Worm (Caenorhabditis elegans) whole organism, L4 larva: ENCODE measurements around the gene pax-1.

Experiments
- D1046.2 ChIP-seq: fragments of 200-800 bp; sonication (Bioruptor generic); IDR thresholded peaks from 2 replicates; pipeline ENCODE4 v1.3.6; 2022; ENCODE audit warnings: missing genetic modification characterization, missing compliant biosample characterization
- F10B5.3 ChIP-seq: sonication (generic microtip); optimal IDR thresholded peaks from 2 replicates; lab custom pipeline; 2016; ENCODE audit warnings: mild to moderate bottlenecking, missing genetic modification characterization, missing compliant biosample characterization
- F26F4.8 ChIP-seq: fragments of 200-800 bp; sonication (Bioruptor generic); conservative IDR thresholded peaks from 2 replicates; pipeline ENCODE4 v1.3.6; 2022; ENCODE audit warnings: missing genetic modification characterization, missing compliant biosample characterization
- F44E2.7 ChIP-seq: fragments of 200-800 bp; sonication (Bioruptor generic); IDR thresholded peaks from 2 replicates; pipeline ENCODE4 v2.1.2; 2022; ENCODE audit warnings: missing genetic modification characterization, missing compliant biosample characterization
- aha-1 ChIP-seq: fragments of 150-350 bp; peaks from one replicate; lab custom pipeline; 2014; ENCODE audit warnings: missing biosample characterization, missing genetic modification characterization
- arid-1 ChIP-seq: fragments of 200-800 bp; sonication (Bioruptor generic); conservative IDR thresholded peaks from 2 replicates; pipeline ENCODE4 v1.3.6; 2022; ENCODE audit warnings: missing genetic modification reagents, missing genetic modification characterization, missing compliant biosample characterization
- ctbp-1 ChIP-seq: fragments of 200-800 bp; sonication (Bioruptor generic); IDR thresholded peaks from 2 replicates; pipeline ENCODE4 v1.3.6; 2022; ENCODE audit warnings: missing genetic modification reagents, missing genetic modification characterization, missing compliant biosample characterization
- daf-16 ChIP-seq, 3 experiments: sonication (generic microtip); optimal IDR thresholded peaks; 2 replicates each; lab custom pipeline; 2016 to 2017; ENCODE audit warnings: missing genetic modification characterization in 3 of 3, missing genetic modification reagents in 3 of 3, mild to moderate bottlenecking in 2 of 3, missing compliant biosample characterization in 2 of 3, missing biosample characterization in 1 of 3, moderate library complexity in 1 of 3
- dmd-6 ChIP-seq: fragments of 200-800 bp; sonication (Bioruptor generic); IDR thresholded peaks from 2 replicates; pipeline ENCODE4 v1.3.6; 2022; ENCODE audit warnings: missing genetic modification reagents, missing genetic modification characterization, missing compliant biosample characterization
- dve-1 ChIP-seq: sonication (generic microtip); optimal IDR thresholded peaks from 2 replicates; lab custom pipeline; 2017; ENCODE audit warnings: antibody characterized with exemption, mild to moderate bottlenecking, missing genetic modification characterization, missing compliant biosample characterization; ENCODE audit not compliant: insufficient read depth
- egl-27 ChIP-seq: sonication (generic microtip); optimal IDR thresholded peaks from 3 replicates; lab custom pipeline; 2017; ENCODE audit warnings: missing biosample characterization, missing genetic modification reagents, missing genetic modification characterization
- hlh-30 ChIP-seq: sonication (generic microtip); optimal IDR thresholded peaks from 2 replicates; lab custom pipeline; 2017; ENCODE audit warnings: antibody characterized with exemption, mild to moderate bottlenecking, missing genetic modification characterization, missing compliant biosample characterization; ENCODE audit not compliant: insufficient read depth
- lin-38 ChIP-seq: fragments of 200-800 bp; sonication (Bioruptor generic); IDR thresholded peaks from 2 replicates; pipeline ENCODE4 v1.3.6; 2022; ENCODE audit warnings: missing genetic modification reagents, missing genetic modification characterization, missing compliant biosample characterization
- lsy-2 ChIP-seq, 2 experiments: fragments of 150-350 bp in 1 of 2; sonication (generic microtip) in 1 of 2; optimal IDR thresholded peaks; 2 replicates each; lab custom pipeline; 2014 to 2017; ENCODE audit warnings: missing biosample characterization in 2 of 2, missing genetic modification characterization in 2 of 2
- nhr-237 ChIP-seq: sonication (generic microtip); optimal IDR thresholded peaks from 2 replicates; lab custom pipeline; 2017; ENCODE audit warnings: missing biosample characterization, missing genetic modification characterization
- nhr-25 ChIP-seq: sonication (generic microtip); optimal IDR thresholded peaks from 2 replicates; lab custom pipeline; 2017; ENCODE audit warnings: missing genetic modification characterization, mild to moderate bottlenecking, missing compliant biosample characterization, antibody characterized with exemption, moderate library complexity, borderline replicate concordance; ENCODE audit not compliant: insufficient read depth
- nhr-28 ChIP-seq: fragments of 150-350 bp; optimal IDR thresholded peaks from 2 replicates; lab custom pipeline; 2014; ENCODE audit warnings: missing biosample characterization, missing genetic modification characterization
- nhr-77 ChIP-seq: fragments of 150-350 bp; optimal IDR thresholded peaks from 2 replicates; lab custom pipeline; 2014; ENCODE audit warnings: missing biosample characterization, missing genetic modification characterization
- php-3 ChIP-seq: fragments of 200-800 bp; sonication (Bioruptor generic); IDR thresholded peaks from 2 replicates; pipeline ENCODE4 v1.3.6; 2022; ENCODE audit warnings: missing genetic modification reagents, missing genetic modification characterization, missing compliant biosample characterization
- sdz-12 ChIP-seq: fragments of 200-800 bp; sonication (Bioruptor generic); optimal IDR thresholded peaks from 2 replicates; lab custom pipeline; 2018; ENCODE audit warnings: mild to moderate bottlenecking, missing genetic modification characterization, missing compliant biosample characterization
- set-16 ChIP-seq: fragments of 200-800 bp; sonication (Bioruptor generic); IDR thresholded peaks from 2 replicates; pipeline ENCODE4 v1.3.6; 2022; ENCODE audit warnings: missing genetic modification reagents, missing genetic modification characterization, missing compliant biosample characterization
- snpc-1.2 ChIP-seq: fragments of 200-800 bp; sonication (Bioruptor generic); IDR thresholded peaks from 2 replicates; pipeline ENCODE4 v1.3.6; 2022; ENCODE audit warnings: missing genetic modification reagents, missing genetic modification characterization, missing compliant biosample characterization
- spr-1 ChIP-seq: sonication (generic microtip); optimal IDR thresholded peaks from 2 replicates; lab custom pipeline; 2016; ENCODE audit warnings: mild to moderate bottlenecking, missing genetic modification characterization, missing compliant biosample characterization
- tag-97 ChIP-seq: fragments of 200-800 bp; sonication (Bioruptor generic); IDR thresholded peaks from 2 replicates; pipeline ENCODE4 v1.3.6; 2022; ENCODE audit warnings: missing genetic modification characterization, missing compliant biosample characterization
- tra-1 ChIP-seq: fragments of 200-800 bp; sonication (Bioruptor generic); IDR thresholded peaks from 2 replicates; pipeline ENCODE4 v1.3.6; 2022; ENCODE audit warnings: missing genetic modification reagents, missing genetic modification characterization, missing compliant biosample characterization
- unc-62 ChIP-seq, 3 experiments: fragments of 150-350 bp in 1 of 3; sonication (generic microtip); optimal IDR thresholded peaks in 2 of 3; peaks in 1 of 3; 1 replicate in 1 of 3; 2 replicates in 2 of 3; lab custom pipeline; 2014 to 2017; ENCODE audit warnings: missing biosample characterization in 3 of 3, missing genetic modification characterization in 3 of 3, missing genetic modification reagents in 3 of 3, missing genotype in 1 of 3
- zip-11 ChIP-seq: fragments of 200-800 bp; sonication (Bioruptor generic); IDR thresholded peaks from 2 replicates; pipeline ENCODE4 v1.3.6; 2022; ENCODE audit warnings: missing genetic modification characterization, missing compliant biosample characterization
- ztf-7 ChIP-seq: fragments of 150-350 bp; optimal IDR thresholded peaks from 2 replicates; lab custom pipeline; 2014; ENCODE audit warnings: missing biosample characterization, missing genetic modification characterization

pax-1 gene

DNA sequence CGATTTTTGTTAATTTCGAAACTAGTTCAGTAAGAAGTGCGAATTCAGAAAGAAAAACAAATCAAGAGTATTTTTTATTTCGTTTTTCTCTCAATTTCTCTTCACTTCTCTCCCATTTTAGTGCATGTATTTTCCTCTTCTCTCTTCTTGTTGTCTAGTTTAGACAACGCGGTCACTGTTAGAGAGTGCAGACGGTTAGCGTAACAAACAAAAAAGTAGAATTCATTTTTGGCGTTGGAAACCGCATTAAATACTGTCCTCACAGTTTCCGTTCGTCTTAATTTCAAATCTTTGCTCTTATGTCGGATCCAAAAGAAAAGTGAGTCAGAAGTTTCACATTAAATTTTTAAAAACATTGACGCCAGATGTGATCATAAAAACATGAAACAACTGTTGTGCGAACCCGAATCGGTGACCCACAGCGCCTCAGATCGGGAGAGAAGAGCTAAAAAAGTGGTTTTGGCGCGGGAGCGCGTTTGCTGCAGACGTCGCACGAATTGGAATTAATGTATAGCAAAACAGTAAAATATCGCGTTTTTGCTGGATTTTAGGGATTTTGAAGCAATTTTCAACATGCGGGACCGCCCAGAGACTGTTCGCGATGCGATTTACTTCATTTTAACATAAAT lies 45.7 kb upstream of the pax-1 start, which contains the start of gene srp-7 (continued):
- TF ChIP-seq lin-38 (GFP tag; lab: Robert Waterston, UW) (peak; percentile 89), ztf-7 (tag; lab: Kevin White, UChicago) (no peak), dmd-6 (GFP tag; lab: Robert Waterston, UW) (peak; percentile 47; the same call in 1 of the 2 replicates), dve-1 (tag; lab: Kevin White, UChicago) (peak; percentile 64), F10B5.3 (tag; lab: Kevin White, UChicago) (no peak), php-3 (0 out of 2 replicates have a peak, but pooled peaks have one; percentile 8), tra-1 (GFP tag; lab: Robert Waterston, UW) (no peak), D1046.2 (GFP tag; lab: Robert Waterston, UW) (0 out of 2 replicates have a peak, but pooled peaks have one; percentile 66), tag-97 (GFP tag; lab: Robert Waterston, UW) (no peak)
- TF ChIP-seq, all 104 proteins: peak for 17

DNA sequence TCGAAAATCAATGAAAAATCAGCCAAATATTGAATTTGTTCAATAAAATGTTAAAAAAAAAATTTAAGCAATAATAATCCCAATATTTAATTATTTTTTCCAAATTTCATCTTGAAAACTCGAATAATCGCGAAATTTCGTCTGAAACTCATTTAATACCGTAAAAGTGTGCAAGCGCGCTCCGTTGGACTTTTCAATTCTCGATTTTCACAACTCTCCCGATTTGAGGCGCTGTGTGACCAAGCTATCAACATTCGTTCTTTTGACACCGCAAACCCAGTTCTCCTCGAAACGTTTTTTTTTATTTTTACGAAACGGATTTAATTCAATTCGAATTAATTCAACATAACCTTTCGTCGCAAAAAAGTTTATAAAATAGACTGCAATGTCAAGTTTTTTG lies 44.0 kb upstream of the pax-1 start:
- peak; percentile 68 for TF ChIP-seq lin-38 (GFP tag; lab: Robert Waterston, UW)

- TF ChIP-seq arid-1 (GFP tag; lab: Robert Waterston, UW) (no peak), dmd-6 (GFP tag; lab: Robert Waterston, UW) (no peak), tag-97 (GFP tag; lab: Robert Waterston, UW) (no peak), F26F4.8 (GFP tag; lab: Robert Waterston, UW) (no peak), set-16 (no peak), ctbp-1 (no peak), daf-16 (GFP tag; optimal IDR thresholded peaks at IDR 0.05; lab: Kevin White, UChicago) (no peak), daf-16 (tag; optimal IDR thresholded peaks at IDR 0.05; lab: Kevin White, UChicago) (no peak), snpc-1.2 (GFP tag; lab: Robert Waterston, UW) (no peak), nhr-77 (no peak), zip-11 (GFP tag; lab: Robert Waterston, UW) (no peak), hlh-30 (tag; lab: Kevin White, UChicago) (no peak), egl-27 (tag; lab: Kevin White, UChicago) (no peak), F44E2.7 (GFP tag; lab: Robert Waterston, UW) (no peak), nhr-25 (tag; lab: Kevin White, UChicago) (no peak), nhr-237 (tag; lab: Kevin White, UChicago) (no peak)
Observed at ce11 chrV:8183384-8183783, 41.4 kb upstream of the pax-1 start, which contains the start of gene srp-8. srp-8 (plus strand) TSS chrV:8183684.

DNA sequence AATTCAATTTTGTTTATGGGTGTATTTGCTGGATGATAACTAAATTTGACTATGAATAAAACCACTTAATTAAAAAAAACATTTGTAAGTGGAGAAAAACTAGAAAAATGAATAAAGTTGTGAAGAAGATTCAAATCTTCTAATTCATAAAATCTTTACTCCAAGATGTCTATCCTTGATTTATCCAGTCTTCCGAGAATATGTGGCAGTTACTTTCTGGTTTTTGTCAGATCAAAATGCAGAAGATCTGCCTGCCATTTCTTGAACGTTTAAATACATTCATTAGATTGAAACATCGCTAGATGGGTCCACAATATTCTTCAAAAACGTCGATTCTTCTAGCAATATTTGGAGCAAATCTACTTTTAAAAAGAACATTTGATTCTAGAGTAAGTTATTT lies 39.0 kb upstream of the pax-1 start, which contains the start of gene F20D6.2:
TSS of gene F20D6.2 (plus strand) at position 301 of the 400 bp plus-strand sequence.
- TF ChIP-seq aha-1 (tag; lab: Kevin White, UChicago) = peak; percentile 68
- no peak for TF ChIP-seq lsy-2 (tag; optimal IDR thresholded peaks at IDR 0.05; lab: Kevin White, UChicago)
- TF ChIP-seq unc-62 (GFP tag; optimal IDR thresholded peaks at IDR 0.05 in 1 of 2; lab: Kevin White, UChicago) = peak in 1 of 2 experiments; percentile 1
- TF ChIP-seq unc-62 (tag; optimal IDR thresholded peaks at IDR 0.05; lab: Kevin White, UChicago) = no peak

DNA sequence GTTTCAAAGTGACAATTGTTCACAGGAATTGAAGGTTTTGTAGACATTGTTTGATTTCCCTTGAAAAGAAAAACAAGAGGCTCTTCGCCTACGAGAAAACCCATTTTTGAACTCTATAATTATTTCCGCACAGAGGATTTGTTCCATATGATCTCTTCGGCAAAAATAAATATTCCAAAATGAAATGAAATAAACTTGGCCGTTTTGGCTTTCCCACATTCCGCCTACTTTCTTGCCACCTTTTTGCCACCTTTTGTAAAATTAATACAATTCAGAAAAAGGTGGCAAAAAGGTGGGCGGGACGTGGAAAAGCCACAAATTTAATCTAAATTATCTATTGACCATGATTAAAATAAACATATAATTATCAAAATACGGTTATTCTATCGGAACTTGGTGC lies 36.3 kb upstream of the pax-1 start, which contains the start of gene F20D6.15:
TSS of gene F20D6.15 (minus strand) at position 47 of the 400 bp plus-strand sequence.
- TF ChIP-seq aha-1 (tag; lab: Kevin White, UChicago) (peak; percentile 94), nhr-28 (tag; lab: Kevin White, UChicago) (no peak), spr-1 (tag; lab: Kevin White, UChicago) (no peak), sdz-12 (GFP tag; lab: Kevin White, UChicago) (no peak)
